Fruit fly (Drosophila melanogaster): ENCODE results near the gene alpha-Est2.

- TF ChIP-seq CG17186 (GFP tag; optimal IDR thresholded peaks at IDR 0.05) (no peak), fd102C (GFP tag; optimal IDR thresholded peaks at IDR 0.05) (no peak), Six4 (GFP tag; optimal IDR thresholded peaks at IDR 0.05) (no peak), Stat92E (GFP tag; optimal IDR thresholded peaks at IDR 0.05) (no peak), CG12236 (GFP tag; optimal IDR thresholded peaks at IDR 0.05) (no peak)
Measured at dm6 chr3R:7528677-7529076, 12.9 kb upstream of the alpha-Est2 start, which contains the start of gene alpha-Est6.

Measured in whole organism, embryonic.